Fruit fly (Drosophila melanogaster) whole organism, larva: ENCODE results near the gene shf.
A peak's percentile ranks its signal among the peaks of the same experiment; 100 is the strongest.

Source experiments
- noc ChIP-seq: fragments of 200-800 bp; sonication (Bioruptor generic); optimal IDR thresholded peaks from 3 replicates; lab custom pipeline; 2019; ENCODE audit warnings: missing biosample characterization, mild to moderate bottlenecking, missing genetic modification characterization, moderate library complexity

Gene shf

DNA sequence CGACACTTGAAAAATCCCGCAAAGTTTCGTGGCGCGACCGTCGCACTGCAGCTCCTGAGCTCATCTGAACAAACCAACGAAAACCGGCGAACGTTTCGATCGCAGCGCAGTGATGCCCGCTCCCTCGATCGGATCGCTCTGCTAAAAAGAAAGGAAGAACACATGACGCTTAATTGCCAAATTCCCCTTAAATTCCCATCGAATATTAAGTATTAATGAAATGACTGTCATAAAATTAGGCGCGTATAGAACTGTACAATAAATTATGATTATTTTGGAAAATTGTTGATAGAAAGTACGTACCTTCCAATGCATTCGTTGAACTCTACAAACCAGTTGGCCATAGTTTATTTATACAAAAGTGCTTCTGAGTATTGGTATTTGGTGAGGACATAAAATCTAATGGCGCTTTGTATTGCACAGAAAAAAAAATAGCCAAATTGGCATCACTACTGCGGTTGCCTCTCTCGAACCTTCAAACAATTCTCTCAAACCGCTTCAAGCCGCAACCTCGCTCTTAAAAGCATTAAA, at the start of gene shf:
Gene shf, minus strand, starts transcription at position 51 of the 531 bp plus-strand sequence.
- no peak for TF ChIP-seq noc (tag; lab: Kevin White, UChicago)

DNA sequence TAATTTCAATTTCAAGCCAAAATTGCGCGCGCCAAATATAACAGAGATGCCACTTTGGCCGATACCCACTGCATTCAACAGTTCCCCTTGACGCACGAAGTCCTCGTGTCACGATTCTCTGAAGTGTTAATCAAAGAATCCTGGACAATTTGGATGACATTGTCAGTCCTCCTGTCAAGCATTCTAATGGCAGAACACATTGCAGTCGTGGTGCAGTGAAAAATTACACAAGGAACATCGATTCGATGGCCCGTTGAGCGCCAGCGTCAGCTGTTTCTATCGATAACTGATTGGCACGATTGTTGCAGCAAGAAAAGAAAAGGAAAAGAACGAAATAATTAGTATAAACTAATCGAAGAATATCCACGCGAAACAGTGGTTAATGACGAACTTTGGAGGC, 44.7 kb upstream of the shf start, which contains the start of gene nonC:
Gene nonC, plus strand, starts transcription at position 294 of the 400 bp plus-strand sequence.
- no peak for TF ChIP-seq noc (tag; lab: Kevin White, UChicago)

dm6 chrX:6822904-6823303, 43.4 kb upstream of the shf start, which contains the start of gene Atx-1:
TSS of gene Atx-1 (plus strand) at chrX:6823204.
- no peak for TF ChIP-seq noc (tag; lab: Kevin White, UChicago)

dm6 chrX:6820703-6821102, 41.2 kb upstream of the shf start, which contains the start of the genes Nf-YC and xit:
TSS of gene Nf-YC (minus strand) at chrX:6820919.
TSS of gene xit (plus strand) at chrX:6821016.
- TF ChIP-seq noc (tag; lab: Kevin White, UChicago) = no peak

- TF ChIP-seq noc (tag; lab: Kevin White, UChicago) = no peak
Measured at dm6 chrX:6813678-6814077, 34.2 kb upstream of the shf start, which contains the start of gene iav. TSS of gene iav (plus strand) at chrX:6813978.

DNA sequence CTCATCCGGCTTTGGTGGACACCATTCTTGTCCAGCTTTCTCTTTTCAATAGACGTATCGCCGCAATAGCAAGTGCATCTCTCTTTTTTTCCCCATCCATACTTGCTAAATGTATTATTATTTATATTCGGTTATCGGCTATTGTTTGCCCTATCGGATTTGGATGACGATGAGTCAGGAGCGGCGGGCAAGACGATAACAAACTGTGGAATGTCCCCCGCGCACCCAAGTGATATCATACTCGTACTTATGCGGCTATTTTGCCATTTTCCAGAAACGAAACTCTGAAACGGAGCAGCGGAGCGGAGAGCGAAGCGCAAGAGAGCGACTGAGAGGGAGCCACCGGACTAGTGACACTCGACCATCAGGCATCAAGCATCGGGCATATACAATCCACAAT, 25.9 kb upstream of the shf start:
- no peak for TF ChIP-seq noc (tag; lab: Kevin White, UChicago)

- TF ChIP-seq noc (tag; lab: Kevin White, UChicago) = peak; percentile 71
Measured at dm6 chrX:6804485-6805295, 25.2 kb upstream of the shf start.

DNA sequence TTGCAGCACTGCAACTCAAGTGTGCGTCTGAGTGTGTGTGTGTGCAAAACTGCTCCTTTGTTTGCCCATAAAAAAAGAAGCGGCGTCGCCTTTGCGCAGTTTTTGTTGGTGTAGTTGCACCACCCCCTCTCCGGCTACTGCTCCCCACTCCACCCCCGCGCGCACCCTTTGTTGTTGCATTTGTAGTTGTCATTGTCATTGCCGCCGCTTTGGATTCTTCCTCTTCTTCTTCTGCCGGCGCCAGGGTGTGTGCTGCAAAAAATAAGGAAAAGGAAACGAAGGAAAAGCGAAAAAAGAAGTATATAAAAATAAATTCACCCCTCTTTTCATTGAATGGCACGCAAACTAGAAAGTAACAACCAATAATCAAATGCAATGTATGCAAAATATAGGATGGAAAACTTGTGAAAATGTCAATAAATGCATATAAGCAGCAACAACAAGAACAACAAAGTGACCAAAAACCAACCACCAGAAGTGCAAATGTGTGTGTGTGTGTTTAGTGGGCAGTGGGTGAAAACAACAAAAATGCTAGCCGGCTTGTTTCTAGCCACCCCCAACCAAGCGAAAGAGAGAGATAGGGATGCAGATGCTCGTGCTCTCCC, 24.5 kb upstream of the shf start:
- TF ChIP-seq noc (tag; lab: Kevin White, UChicago) = no peak

DNA sequence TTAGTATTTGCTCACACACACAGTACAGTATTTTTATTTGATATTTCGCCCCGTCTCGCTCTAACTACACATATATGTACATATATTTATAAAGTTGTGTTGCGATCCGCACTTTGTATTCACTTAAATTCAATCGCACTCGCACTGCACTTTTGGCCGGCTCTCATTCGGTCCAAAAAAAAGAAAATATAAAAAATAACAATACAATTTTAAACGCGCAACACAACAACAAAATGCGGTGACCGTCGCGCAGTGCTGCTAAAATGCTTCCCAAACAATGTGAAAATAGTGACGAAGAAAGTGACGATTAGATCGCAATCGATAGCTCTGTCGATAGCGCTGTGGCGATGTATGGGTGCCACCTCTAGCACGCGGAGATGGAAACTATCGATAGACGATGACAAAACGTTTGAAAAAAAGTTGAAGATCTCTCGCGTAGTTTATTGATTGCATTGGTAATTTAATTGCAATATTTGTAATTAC, 23.9 kb upstream of the shf start, which contains the start of the genes C3G and pod1:
Gene C3G, minus strand, starts transcription at position 282 of the 483 bp plus-strand sequence.
Gene pod1, plus strand, starts transcription at position 373 of the 483 bp plus-strand sequence.
- TF ChIP-seq noc (tag; lab: Kevin White, UChicago) = peak; percentile 12

- no peak for TF ChIP-seq noc (tag; lab: Kevin White, UChicago)
Measured at dm6 chrX:6802376-6803080, 23.1 kb upstream of the shf start.

- peak; percentile 92 for TF ChIP-seq noc (tag; lab: Kevin White, UChicago)
Measured at dm6 chrX:6800726-6801296, 21.4 kb upstream of the shf start.

dm6 chrX:6799261-6800022, 20.0 kb upstream of the shf start:
- no peak for TF ChIP-seq noc (tag; lab: Kevin White, UChicago)

DNA sequence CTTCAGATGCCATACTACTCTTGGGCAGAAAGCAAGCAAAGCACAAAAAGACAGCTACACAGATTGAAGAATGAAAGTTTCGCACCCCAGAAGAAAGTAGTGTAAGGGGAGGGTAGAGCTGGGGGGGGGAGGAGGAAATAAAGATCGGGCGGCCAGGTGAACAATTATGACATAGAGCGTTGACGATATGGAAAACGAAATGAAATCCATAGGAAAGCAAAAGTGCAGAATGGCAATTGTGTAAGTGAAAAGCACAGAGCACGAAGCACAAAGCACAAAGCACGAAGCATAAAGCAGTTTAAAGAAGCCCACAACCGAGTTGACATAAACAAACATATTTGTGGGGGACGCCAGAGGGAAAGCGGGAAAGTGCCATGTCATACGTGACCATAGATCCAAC, 17.5 kb upstream of the shf start:
- TF ChIP-seq noc (tag; lab: Kevin White, UChicago) = no peak

dm6 chrX:6795987-6796691, 16.7 kb upstream of the shf start:
- TF ChIP-seq noc (tag; lab: Kevin White, UChicago) = no peak
